Worm (Caenorhabditis elegans): ENCODE data around the gene Y62H9A.12.
"Not testable (repeated sequence)": the region's sequence is repeated elsewhere in the genome, so short reads cannot be mapped to it uniquely, and the experiment has no call there.

Gene Y62H9A.12

ce11 chrX:11959838-11960237 is 45.9 kb downstream of the Y62H9A.12 start, which contains the start of gene C49F5.8:
TSS of gene C49F5.8 (plus strand) at chrX:11960138.
- TF ChIP-seq snpc-4 (tag; optimal IDR thresholded peaks at IDR 0.05), result no peak
- TF ChIP-seq ama-1 (optimal IDR thresholded peaks at IDR 0.05), result no peak
- no peak for TF ChIP-seq Y55F3AM.14 (GFP tag; optimal IDR thresholded peaks at IDR 0.05)
- TF ChIP-seq aly-2 (tag; optimal IDR thresholded peaks at IDR 0.05), result no peak
- no peak for TF ChIP-seq nhr-10 (tag; optimal IDR thresholded peaks at IDR 0.05)
- TF ChIP-seq elt-3 (tag; optimal IDR thresholded peaks at IDR 0.05), result no peak
- no peak for TF ChIP-seq mbf-1 (tag; optimal IDR thresholded peaks at IDR 0.05)
- no peak for TF ChIP-seq ceh-16 (tag; optimal IDR thresholded peaks at IDR 0.05)
- no peak for TF ChIP-seq fos-1 (tag; optimal IDR thresholded peaks at IDR 0.05)
- no peak for TF ChIP-seq blmp-1 (tag; optimal IDR thresholded peaks at IDR 0.05; ENCODE audit: insufficient read depth)

ce11 chrX:11961103-11961502 is 47.2 kb downstream of the Y62H9A.12 start, which contains the start of gene C49F5.13:
TSS of gene C49F5.13 (plus strand) at chrX:11961403.
- TF ChIP-seq alr-1 (tag; optimal IDR thresholded peaks at IDR 0.05); unc-62 (GFP tag; optimal IDR thresholded peaks at IDR 0.05); unc-55 (GFP tag; optimal IDR thresholded peaks at IDR 0.05): not testable (repeated sequence)

ce11 chrX:11962050-11962788 is 48.3 kb downstream of the Y62H9A.12 start:
- TF ChIP-seq nhr-129 (tag; optimal IDR thresholded peaks at IDR 0.05), result no peak
- TF ChIP-seq ama-1 (optimal IDR thresholded peaks at IDR 0.05), result no peak
- TF ChIP-seq F13H6.1 (tag; optimal IDR thresholded peaks at IDR 0.05), result peak; percentile 19
- no peak for TF ChIP-seq nhr-6 (tag; optimal IDR thresholded peaks at IDR 0.05)
- TF ChIP-seq Y55F3AM.14 (GFP tag; optimal IDR thresholded peaks at IDR 0.05), result no peak
- TF ChIP-seq crh-2 (tag; optimal IDR thresholded peaks at IDR 0.05), result peak; percentile 56
- TF ChIP-seq nhr-10 (tag; optimal IDR thresholded peaks at IDR 0.05), result no peak
- no peak for TF ChIP-seq C34F6.9 (tag; optimal IDR thresholded peaks at IDR 0.05)
- TF ChIP-seq nhr-237 (tag; optimal IDR thresholded peaks at IDR 0.05), result no peak
- peak; percentile 71 for TF ChIP-seq fos-1 (tag; optimal IDR thresholded peaks at IDR 0.05)
- TF ChIP-seq aly-2 (tag; optimal IDR thresholded peaks at IDR 0.05), result no peak
- TF ChIP-seq zag-1 (tag; optimal IDR thresholded peaks at IDR 0.05), result no peak
- no peak for TF ChIP-seq peb-1 (tag; optimal IDR thresholded peaks at IDR 0.05)
- TF ChIP-seq sma-9 (GFP tag; optimal IDR thresholded peaks at IDR 0.05), result peak; percentile 54
- TF ChIP-seq sma-9 (tag; optimal IDR thresholded peaks at IDR 0.05), result no peak
- TF ChIP-seq sma-3 (GFP tag; optimal IDR thresholded peaks at IDR 0.05), result peak; percentile 16
- TF ChIP-seq nhr-23 (tag; optimal IDR thresholded peaks at IDR 0.05), result no peak
- TF ChIP-seq nhr-21 (tag; optimal IDR thresholded peaks at IDR 0.05), result no peak
- peak in 1 of 2 experiments; percentile 32 for TF ChIP-seq mdl-1 (tag; optimal IDR thresholded peaks at IDR 0.05)
- no peak for TF ChIP-seq nhr-25 (tag; optimal IDR thresholded peaks at IDR 0.05)
- TF ChIP-seq egl-27 (tag; optimal IDR thresholded peaks at IDR 0.05), result peak; percentile 34
- no peak for TF ChIP-seq sem-4 (tag; optimal IDR thresholded peaks at IDR 0.05)
- TF ChIP-seq snpc-4 (tag; optimal IDR thresholded peaks at IDR 0.05), result no peak
- TF ChIP-seq mbf-1 (tag; optimal IDR thresholded peaks at IDR 0.05), result no peak
- TF ChIP-seq lin-11 (tag; optimal IDR thresholded peaks at IDR 0.05), result no peak
- TF ChIP-seq mab-5 (tag; optimal IDR thresholded peaks at IDR 0.05), result no peak
- no peak for TF ChIP-seq skn-1 (tag; optimal IDR thresholded peaks at IDR 0.05)
- no peak for TF ChIP-seq ztf-1 (GFP tag; conservative IDR thresholded peaks at IDR 0.05)
- no peak for TF ChIP-seq elt-1 (tag; optimal IDR thresholded peaks at IDR 0.05)
- no peak for TF ChIP-seq blmp-1 (tag; optimal IDR thresholded peaks at IDR 0.05; ENCODE audit: insufficient read depth)

ce11 chrX:11963659-11964058 is 49.7 kb downstream of the Y62H9A.12 start:
- no peak for TF ChIP-seq zag-1 (tag; optimal IDR thresholded peaks at IDR 0.05)
- TF ChIP-seq skn-1 (tag; optimal IDR thresholded peaks at IDR 0.05), result no peak
- TF ChIP-seq nhr-25 (tag; optimal IDR thresholded peaks at IDR 0.05), result peak; percentile 12
- no peak for TF ChIP-seq nhr-12 (tag; optimal IDR thresholded peaks at IDR 0.05)
- no peak for TF ChIP-seq mbf-1 (tag; optimal IDR thresholded peaks at IDR 0.05)
- TF ChIP-seq ZK546.5 (tag; optimal IDR thresholded peaks at IDR 0.05), result no peak
- no peak for TF ChIP-seq nhr-6 (tag; optimal IDR thresholded peaks at IDR 0.05)
- peak; percentile 47 for TF ChIP-seq sma-9 (GFP tag; optimal IDR thresholded peaks at IDR 0.05)
- no peak for TF ChIP-seq sma-9 (tag; optimal IDR thresholded peaks at IDR 0.05)
- TF ChIP-seq egl-27 (tag; optimal IDR thresholded peaks at IDR 0.05), result no peak
- TF ChIP-seq elt-1 (tag; optimal IDR thresholded peaks at IDR 0.05), result peak; percentile 58
- no peak for TF ChIP-seq mdl-1 (tag; optimal IDR thresholded peaks at IDR 0.05)
- TF ChIP-seq ceh-16 (tag; optimal IDR thresholded peaks at IDR 0.05), result peak; percentile 72
